Worm (Caenorhabditis elegans): ENCODE data around the gene prde-1.

DNA sequence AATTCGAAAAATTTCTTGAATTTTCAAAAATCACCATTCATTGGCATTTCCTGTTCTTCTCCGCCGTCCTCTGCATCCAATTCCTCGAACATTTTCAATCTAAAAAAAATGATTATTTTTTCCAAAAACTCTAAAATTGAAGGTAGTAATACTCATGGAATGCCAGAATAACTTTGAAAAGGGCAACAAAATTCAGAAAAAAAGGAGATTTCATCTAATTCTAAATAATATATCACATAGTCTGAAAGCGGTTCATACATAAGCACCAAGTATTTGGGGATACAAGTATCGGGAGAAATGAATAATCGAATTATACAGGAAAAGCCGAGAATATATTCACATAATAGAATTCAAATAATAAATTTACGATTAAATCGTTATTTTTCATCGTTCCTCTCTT, 37.3 kb downstream of the prde-1 start, which contains the start of gene mdt-28:
- TF ChIP-seq dao-5 (tag; optimal IDR thresholded peaks at IDR 0.05), result no peak
- TF ChIP-seq him-1 (tag; optimal IDR thresholded peaks at IDR 0.05), result no peak
- TF ChIP-seq W03F9.2 (tag; optimal IDR thresholded peaks at IDR 0.05), result no peak
